Worm (Caenorhabditis elegans) whole organism, L2 larva: ENCODE results near the gene lips-6.

ENCODE experiments used
- C34F6.9 ChIP-seq: fragments of 150-350 bp; optimal IDR thresholded peaks from 2 replicates; lab custom pipeline; 2014; ENCODE audit warnings: missing biosample characterization, missing genetic modification characterization
- F13H6.1 ChIP-seq: sonication (generic microtip); optimal IDR thresholded peaks from 2 replicates; lab custom pipeline; 2016; ENCODE audit warnings: missing genetic modification characterization, missing compliant biosample characterization
- R02D3.7 ChIP-seq: fragments of 150-350 bp; optimal IDR thresholded peaks from 2 replicates; lab custom pipeline; 2014; ENCODE audit warnings: missing biosample characterization, missing genetic modification characterization
- ZK546.5 ChIP-seq: sonication (generic microtip); optimal IDR thresholded peaks from 2 replicates; lab custom pipeline; 2017; ENCODE audit warnings: missing biosample characterization, missing genetic modification characterization
- alr-1 ChIP-seq: fragments of 150-350 bp; optimal IDR thresholded peaks from 2 replicates; lab custom pipeline; 2014; ENCODE audit warnings: missing biosample characterization, missing genetic modification characterization
- aly-2 ChIP-seq: fragments of 150-350 bp; optimal IDR thresholded peaks from 2 replicates; lab custom pipeline; 2014; ENCODE audit warnings: missing biosample characterization, missing genetic modification characterization
- blmp-1 ChIP-seq: sonication (generic microtip); optimal IDR thresholded peaks from 2 replicates; lab custom pipeline; 2017; ENCODE audit warnings: missing genetic modification characterization, mild to moderate bottlenecking, missing compliant biosample characterization, antibody characterized with exemption, moderate library complexity; ENCODE audit not compliant: insufficient read depth
- ceh-16 ChIP-seq: fragments of 150-350 bp; optimal IDR thresholded peaks from 2 replicates; lab custom pipeline; 2014; ENCODE audit warnings: missing biosample characterization, missing genetic modification characterization
- crh-2 ChIP-seq: sonication (generic microtip); optimal IDR thresholded peaks from 2 replicates; lab custom pipeline; 2017; ENCODE audit warnings: missing biosample characterization, missing genetic modification characterization
- dmd-4 ChIP-seq: sonication (generic microtip); optimal IDR thresholded peaks from 2 replicates; lab custom pipeline; 2017; ENCODE audit warnings: missing biosample characterization, missing genetic modification characterization
- egl-27 ChIP-seq: sonication (generic microtip); optimal IDR thresholded peaks from 3 replicates; lab custom pipeline; 2017; ENCODE audit warnings: missing biosample characterization, missing genetic modification reagents, missing genetic modification characterization
- elt-1 ChIP-seq: fragments of 150-350 bp; optimal IDR thresholded peaks from 2 replicates; lab custom pipeline; 2014; ENCODE audit warnings: missing biosample characterization, missing genetic modification characterization
- elt-3 ChIP-seq: sonication (generic microtip); optimal IDR thresholded peaks from 2 replicates; lab custom pipeline; 2017; ENCODE audit warnings: missing biosample characterization, missing genetic modification characterization
- fos-1 ChIP-seq: fragments of 150-350 bp; optimal IDR thresholded peaks from 2 replicates; lab custom pipeline; 2014; ENCODE audit warnings: missing biosample characterization, missing genetic modification characterization
- gmeb-1 ChIP-seq: fragments of 150-350 bp; optimal IDR thresholded peaks from 2 replicates; lab custom pipeline; 2014; ENCODE audit warnings: missing biosample characterization, missing genetic modification characterization
- lin-13 ChIP-seq: fragments of 150-350 bp; optimal IDR thresholded peaks from 2 replicates; lab custom pipeline; 2014; ENCODE audit warnings: missing biosample characterization, missing genetic modification reagents, missing genetic modification characterization
- lin-39 ChIP-seq: fragments of 150-350 bp; optimal IDR thresholded peaks from 2 replicates; lab custom pipeline; 2014; ENCODE audit warnings: missing biosample characterization, missing genetic modification reagents, missing genetic modification characterization
- lsy-2 ChIP-seq, 2 experiments: fragments of 150-350 bp in 1 of 2; sonication (generic microtip) in 1 of 2; optimal IDR thresholded peaks; 2 replicates each; lab custom pipeline; 2014 to 2017; ENCODE audit warnings: missing biosample characterization in 2 of 2, missing genetic modification characterization in 2 of 2
- mab-5 ChIP-seq: fragments of 150-350 bp; optimal IDR thresholded peaks from 2 replicates; lab custom pipeline; 2014; ENCODE audit warnings: missing biosample characterization, missing genetic modification characterization
- mbf-1 ChIP-seq: sonication (generic microtip); optimal IDR thresholded peaks from 2 replicates; lab custom pipeline; 2017; ENCODE audit warnings: missing biosample characterization, missing genetic modification characterization
- mdl-1 ChIP-seq, 2 experiments: fragments of 150-350 bp in 1 of 2; sonication (generic microtip) in 1 of 2; optimal IDR thresholded peaks; 2 replicates each; lab custom pipeline; 2017; ENCODE audit warnings: missing biosample characterization in 2 of 2, missing genetic modification characterization in 2 of 2
- nhr-11 ChIP-seq: fragments of 150-350 bp; optimal IDR thresholded peaks from 2 replicates; lab custom pipeline; 2014; ENCODE audit warnings: missing biosample characterization, missing genetic modification characterization
- nhr-12 ChIP-seq: fragments of 150-350 bp; optimal IDR thresholded peaks from 2 replicates; lab custom pipeline; 2014; ENCODE audit warnings: missing biosample characterization, missing genetic modification characterization
- nhr-129 ChIP-seq: fragments of 150-350 bp; optimal IDR thresholded peaks from 2 replicates; lab custom pipeline; 2014; ENCODE audit warnings: missing biosample characterization, missing genetic modification characterization
- nhr-21 ChIP-seq: fragments of 150-350 bp; optimal IDR thresholded peaks from 2 replicates; lab custom pipeline; 2014; ENCODE audit warnings: missing biosample characterization, missing genetic modification characterization
- nhr-25 ChIP-seq: fragments of 150-350 bp; sonication (generic microtip); optimal IDR thresholded peaks from 3 replicates; lab custom pipeline; 2014; ENCODE audit warnings: missing biosample characterization, missing genetic modification characterization
- nhr-6 ChIP-seq: fragments of 150-350 bp; optimal IDR thresholded peaks from 2 replicates; lab custom pipeline; 2014; ENCODE audit warnings: missing biosample characterization, missing genetic modification characterization
- peb-1 ChIP-seq: fragments of 150-350 bp; optimal IDR thresholded peaks from 2 replicates; lab custom pipeline; 2014; ENCODE audit warnings: missing biosample characterization, missing genetic modification characterization
- sem-4 ChIP-seq: fragments of 150-350 bp; optimal IDR thresholded peaks from 2 replicates; lab custom pipeline; 2014; ENCODE audit warnings: missing biosample characterization, missing genetic modification reagents, missing genetic modification characterization
- sma-3 ChIP-seq: sonication (generic microtip); optimal IDR thresholded peaks from 2 replicates; lab custom pipeline; 2016; ENCODE audit warnings: missing genetic modification reagents, missing genetic modification characterization, missing compliant biosample characterization
- sma-9 ChIP-seq, 2 experiments: fragments of 150-350 bp in 1 of 2; sonication (generic microtip) in 1 of 2; optimal IDR thresholded peaks; 2 replicates each; lab custom pipeline; 2014 to 2016; ENCODE audit warnings: missing genetic modification characterization in 2 of 2, mild to moderate bottlenecking in 1 of 2, missing biosample characterization in 1 of 2, missing compliant biosample characterization in 1 of 2, missing genetic modification reagents in 1 of 2, moderate library complexity in 1 of 2
- snpc-4 ChIP-seq: fragments of 150-350 bp; optimal IDR thresholded peaks from 2 replicates; lab custom pipeline; 2014; ENCODE audit warnings: missing biosample characterization, missing genetic modification characterization
- unc-39 ChIP-seq: fragments of 150-350 bp; optimal IDR thresholded peaks from 2 replicates; lab custom pipeline; 2014; ENCODE audit warnings: missing biosample characterization, missing genetic modification characterization
- unc-55 ChIP-seq: fragments of 150-350 bp; sonication (generic microtip); optimal IDR thresholded peaks from 3 replicates; lab custom pipeline; 2014; ENCODE audit warnings: missing biosample characterization, missing genetic modification reagents, missing genetic modification characterization
- zag-1 ChIP-seq: fragments of 150-350 bp; optimal IDR thresholded peaks from 2 replicates; lab custom pipeline; 2014; ENCODE audit warnings: missing biosample characterization, missing genetic modification characterization
- ztf-11 ChIP-seq: sonication (generic microtip); optimal IDR thresholded peaks from 2 replicates; lab custom pipeline; 2017; ENCODE audit warnings: missing biosample characterization, missing genetic modification characterization

lips-6 gene

ce11 chrIV:12021360-12021759, 5.9 kb upstream of the lips-6 start:
- TF ChIP-seq nhr-21 (peak; percentile 68), nhr-129 (tag; lab: Kevin White, UChicago) (peak; percentile 57), nhr-12 (no peak), ceh-16 (peak; percentile 71), fos-1 (tag; lab: Kevin White, UChicago) (peak; percentile 12), nhr-25 (tag; lab: Kevin White, UChicago) (peak; percentile 80), blmp-1 (tag; lab: Kevin White, UChicago) (peak; percentile 58), sma-9 (GFP tag; optimal IDR thresholded peaks at IDR 0.05; lab: Kevin White, UChicago) (peak; percentile 65), sma-9 (tag; optimal IDR thresholded peaks at IDR 0.05; lab: Kevin White, UChicago) (no peak), zag-1 (tag; lab: Kevin White, UChicago) (no peak)

- TF ChIP-seq mbf-1 (no peak), F13H6.1 (tag; lab: Kevin White, UChicago) (no peak), blmp-1 (tag; lab: Kevin White, UChicago) (no peak), crh-2 (tag; lab: Kevin White, UChicago) (no peak), elt-1 (tag; lab: Kevin White, UChicago) (no peak)
These were observed 3.4 kb upstream of the lips-6 start for ce11 chrIV:12018920-12019319.

- no peak for TF ChIP-seq alr-1 (tag; lab: Kevin White, UChicago)
- no peak for TF ChIP-seq nhr-12
- TF ChIP-seq ZK546.5 (tag; lab: Kevin White, UChicago), result no peak
- no peak for TF ChIP-seq F13H6.1 (tag; lab: Kevin White, UChicago)
- no peak for TF ChIP-seq mbf-1
- no peak for TF ChIP-seq nhr-129 (tag; lab: Kevin White, UChicago)
- TF ChIP-seq mdl-1 (tag; optimal IDR thresholded peaks at IDR 0.05; lab: Kevin White, UChicago), result no peak
- TF ChIP-seq R02D3.7 (tag; lab: Kevin White, UChicago), result no peak
- TF ChIP-seq ceh-16, result no peak
- TF ChIP-seq lin-13, result no peak
- no peak for TF ChIP-seq ztf-11 (tag; lab: Kevin White, UChicago)
- TF ChIP-seq lsy-2 (tag; optimal IDR thresholded peaks at IDR 0.05; lab: Kevin White, UChicago), result no peak
- TF ChIP-seq blmp-1 (tag; lab: Kevin White, UChicago), result no peak
- no peak for TF ChIP-seq dmd-4 (tag; lab: Kevin White, UChicago)
- TF ChIP-seq sma-3, result no peak
These were observed 2.4 kb downstream of the lips-6 start, which contains the start of gene spe-17 for ce11 chrIV:12013120-12013519. Gene spe-17, plus strand, starts transcription at chrIV:12013420.

ce11 chrIV:12012439-12013003, 3.0 kb downstream of the lips-6 start:
- TF ChIP-seq aly-2, result no peak
- peak; percentile 80 for TF ChIP-seq F13H6.1 (tag; lab: Kevin White, UChicago)
- TF ChIP-seq C34F6.9 (tag; lab: Kevin White, UChicago), result no peak
- TF ChIP-seq gmeb-1 (tag; lab: Kevin White, UChicago), result no peak
- no peak for TF ChIP-seq elt-3 (tag; lab: Kevin White, UChicago)
- TF ChIP-seq unc-55 (GFP tag; lab: Kevin White, UChicago), result no peak
- no peak for TF ChIP-seq snpc-4 (tag; lab: Kevin White, UChicago)
- TF ChIP-seq sem-4 (tag; lab: Kevin White, UChicago), result no peak
- peak; percentile 68 for TF ChIP-seq sma-9 (GFP tag; optimal IDR thresholded peaks at IDR 0.05; lab: Kevin White, UChicago)
- TF ChIP-seq sma-9 (tag; optimal IDR thresholded peaks at IDR 0.05; lab: Kevin White, UChicago), result no peak
- no peak for TF ChIP-seq ceh-16
- peak; percentile 72 for TF ChIP-seq nhr-129 (tag; lab: Kevin White, UChicago)
- no peak for TF ChIP-seq nhr-11 (tag; lab: Kevin White, UChicago)
- TF ChIP-seq egl-27 (tag; lab: Kevin White, UChicago), result no peak
- TF ChIP-seq lsy-2 (tag; optimal IDR thresholded peaks at IDR 0.05; lab: Kevin White, UChicago), result peak in 1 of 2 experiments; percentile 6
- no peak for TF ChIP-seq R02D3.7 (tag; lab: Kevin White, UChicago)
- TF ChIP-seq ZK546.5 (tag; lab: Kevin White, UChicago), result no peak
- TF ChIP-seq nhr-6 (tag; lab: Kevin White, UChicago), result no peak
- no peak for TF ChIP-seq dmd-4 (tag; lab: Kevin White, UChicago)
- no peak for TF ChIP-seq nhr-25 (tag; lab: Kevin White, UChicago)
- no peak for TF ChIP-seq unc-39 (tag; lab: Kevin White, UChicago)
- no peak for TF ChIP-seq nhr-12
- TF ChIP-seq alr-1 (tag; lab: Kevin White, UChicago), result no peak
- no peak for TF ChIP-seq lin-39 (tag; lab: Kevin White, UChicago)
- TF ChIP-seq blmp-1 (tag; lab: Kevin White, UChicago), result no peak
- TF ChIP-seq mab-5 (tag; lab: Kevin White, UChicago), result peak; percentile 18
- TF ChIP-seq peb-1, result no peak
- no peak for TF ChIP-seq elt-1 (tag; lab: Kevin White, UChicago)
